Worm (Caenorhabditis elegans) whole organism, midembryonic: Measurements from ENCODE around the gene fbxa-189.

Experiments used
- cog-1 ChIP-seq: sonication (generic microtip); optimal IDR thresholded peaks from 2 replicates; lab custom pipeline; 2016; ENCODE audit warnings: missing genetic modification characterization, missing compliant biosample characterization
- flt-1 ChIP-seq: fragments of 200-800 bp; sonication (Bioruptor generic); IDR thresholded peaks from 2 replicates; pipeline ENCODE4 v1.3.6; 2022; ENCODE audit warnings: missing genetic modification characterization, missing compliant biosample characterization
- ref-1 ChIP-seq: fragments of 200-800 bp; sonication (Bioruptor generic); conservative IDR thresholded peaks from 2 replicates; pipeline ENCODE4 v1.3.6; 2022; ENCODE audit warnings: missing genetic modification reagents, missing genetic modification characterization, missing compliant biosample characterization
- tab-1 ChIP-seq: fragments of 200-800 bp; sonication (Bioruptor generic); IDR thresholded peaks from 2 replicates; pipeline ENCODE4 v1.3.6; 2022; ENCODE audit warnings: missing genetic modification characterization, missing compliant biosample characterization
- ztf-23 ChIP-seq: fragments of 200-800 bp; sonication (Bioruptor generic); IDR thresholded peaks from 2 replicates; pipeline ENCODE4 v1.3.6; 2022; ENCODE audit warnings: missing genetic modification reagents, missing genetic modification characterization, missing compliant biosample characterization

- TF ChIP-seq cog-1 (tag; lab: Kevin White, UChicago) (no peak), tab-1 (GFP tag; lab: Robert Waterston, UW) (0 out of 2 replicates have a peak, but pooled peaks have one; percentile 9), ref-1 (no peak), flt-1 (0 out of 2 replicates have a peak, but pooled peaks have one; percentile 39), ztf-23 (GFP tag; lab: Robert Waterston, UW) (no peak)
These were observed 27.2 kb upstream of the fbxa-189 start, which contains the start of gene srz-58 for ce11 chrV:17317786-17318185.
